Worm (Caenorhabditis elegans) whole organism, L3 larva: Measurements from ENCODE around the gene ZC395.4.

ENCODE experiments used
- ceh-82 ChIP-seq: fragments of 150-350 bp; optimal IDR thresholded peaks from 2 replicates; lab custom pipeline; 2014; ENCODE audit warnings: missing biosample characterization, missing genetic modification characterization
- jun-1 ChIP-seq: fragments of 150-350 bp; optimal IDR thresholded peaks from 2 replicates; lab custom pipeline; 2014; ENCODE audit warnings: missing biosample characterization, missing genetic modification reagents, missing genetic modification characterization
- nhr-12 ChIP-seq: fragments of 150-350 bp; optimal IDR thresholded peaks from 2 replicates; lab custom pipeline; 2014; ENCODE audit warnings: missing biosample characterization, missing genetic modification characterization
- nhr-237 ChIP-seq: fragments of 150-350 bp; optimal IDR thresholded peaks from 2 replicates; lab custom pipeline; 2014; ENCODE audit warnings: missing biosample characterization, missing genetic modification characterization
- nhr-25 ChIP-seq: sonication (generic microtip); optimal IDR thresholded peaks from 2 replicates; lab custom pipeline; 2017; ENCODE audit warnings: missing biosample characterization, missing genetic modification characterization
- skn-1 ChIP-seq: fragments of 150-350 bp; optimal IDR thresholded peaks from 2 replicates; lab custom pipeline; 2014; ENCODE audit warnings: missing biosample characterization, missing genetic modification characterization
- unc-39 ChIP-seq: sonication (generic microtip); optimal IDR thresholded peaks from 4 replicates; lab custom pipeline; 2017; ENCODE audit warnings: missing biosample characterization, missing genetic modification characterization
- unc-62 ChIP-seq: fragments of 150-350 bp; sonication (generic microtip); optimal IDR thresholded peaks from 4 replicates; lab custom pipeline; 2014; ENCODE audit warnings: missing biosample characterization, missing genetic modification reagents, missing genetic modification characterization
- ztf-11 ChIP-seq: fragments of 150-350 bp; optimal IDR thresholded peaks from 2 replicates; lab custom pipeline; 2014; ENCODE audit warnings: missing biosample characterization, missing genetic modification characterization

- TF ChIP-seq skn-1 (tag; lab: Kevin White, UChicago) (no peak), unc-39 (tag; lab: Kevin White, UChicago) (no peak), unc-62 (GFP tag; lab: Kevin White, UChicago) (no peak), jun-1 (no peak), nhr-237 (no peak), ceh-82 (no peak), nhr-25 (tag; lab: Kevin White, UChicago) (no peak), ztf-11 (tag; lab: Kevin White, UChicago) (no peak), nhr-12 (tag; lab: Kevin White, UChicago) (no peak)
Measured at ce11 chrIII:5310940-5311339, 41.0 kb downstream of the ZC395.4 start, which contains the start of gene pqe-1.
